Worm (Caenorhabditis elegans) whole organism, early embryonic: Measurements from ENCODE around the gene dpy-17.

Experiments used
- B0310.2 ChIP-seq: sonication (generic microtip); optimal IDR thresholded peaks from 2 replicates; lab custom pipeline; 2016; ENCODE audit warnings: mild to moderate bottlenecking, missing genetic modification characterization, missing compliant biosample characterization
- F13C5.2 ChIP-seq: sonication (generic microtip); optimal IDR thresholded peaks from 2 replicates; lab custom pipeline; 2017; ENCODE audit warnings: mild to moderate bottlenecking, missing genetic modification characterization, inconsistent platforms, missing compliant biosample characterization
- aly-1 ChIP-seq: sonication (generic microtip); optimal IDR thresholded peaks from 2 replicates; lab custom pipeline; 2016; ENCODE audit warnings: missing genetic modification characterization, missing compliant biosample characterization
- ama-1 ChIP-seq: fragments of 150-350 bp; optimal IDR thresholded peaks from 2 replicates; lab custom pipeline; 2014
- ceh-13 ChIP-seq: fragments of 200-800 bp; sonication (Bioruptor generic); optimal IDR thresholded peaks from 2 replicates; lab custom pipeline; 2018; ENCODE audit warnings: mild to moderate bottlenecking, missing genetic modification characterization, missing compliant biosample characterization
- ceh-36 ChIP-seq: sonication (generic microtip); optimal IDR thresholded peaks from 2 replicates; lab custom pipeline; 2016; ENCODE audit warnings: missing genetic modification characterization, inconsistent platforms, missing compliant biosample characterization
- ets-7 ChIP-seq: sonication (generic microtip); optimal IDR thresholded peaks from 2 replicates; lab custom pipeline; 2016; ENCODE audit warnings: missing genotype, missing genetic modification characterization, missing compliant biosample characterization
- flt-1 ChIP-seq: fragments of 200-800 bp; sonication (Bioruptor generic); IDR thresholded peaks from 2 replicates; pipeline ENCODE4 v1.3.6; 2022; ENCODE audit warnings: missing genetic modification characterization, missing compliant biosample characterization
- hmbx-1 ChIP-seq: sonication (generic microtip); optimal IDR thresholded peaks from 2 replicates; lab custom pipeline; 2016; ENCODE audit warnings: mild to moderate bottlenecking, missing genetic modification characterization, missing compliant biosample characterization
- hmg-4 ChIP-seq: fragments of 200-800 bp; sonication (Bioruptor generic); optimal IDR thresholded peaks from 2 replicates; lab custom pipeline; 2018; ENCODE audit warnings: mild to moderate bottlenecking, missing genetic modification characterization, missing compliant biosample characterization
- hnd-1 ChIP-seq: sonication (generic microtip); optimal IDR thresholded peaks from 2 replicates; lab custom pipeline; 2016; ENCODE audit warnings: missing genetic modification characterization, missing compliant biosample characterization
- pes-1 ChIP-seq: fragments of 200-800 bp; sonication (Bioruptor generic); IDR thresholded peaks from 2 replicates; pipeline ENCODE4 v1.3.6; 2022; ENCODE audit warnings: missing genetic modification reagents, missing genetic modification characterization, missing compliant biosample characterization
- scrt-1 ChIP-seq: fragments of 200-800 bp; sonication (Bioruptor generic); IDR thresholded peaks from 2 replicates; pipeline ENCODE4 v1.3.6; 2022; ENCODE audit warnings: missing genetic modification characterization, missing compliant biosample characterization
- sea-1 ChIP-seq: fragments of 200-800 bp; sonication (Bioruptor generic); conservative IDR thresholded peaks from 2 replicates; pipeline ENCODE4 v1.3.6; 2022; ENCODE audit warnings: missing genetic modification characterization, missing compliant biosample characterization
- tbx-11 ChIP-seq: fragments of 200-800 bp; sonication (Bioruptor generic); IDR thresholded peaks from 2 replicates; pipeline ENCODE4 v1.3.6; 2022; ENCODE audit warnings: missing genetic modification characterization, missing compliant biosample characterization
- tbx-37 ChIP-seq: fragments of 200-800 bp; sonication (Bioruptor generic); conservative IDR thresholded peaks from 2 replicates; pipeline ENCODE4 v1.3.6; 2022; ENCODE audit warnings: missing genetic modification reagents, missing genetic modification characterization, missing compliant biosample characterization
- tra-4 ChIP-seq: sonication (generic microtip); optimal IDR thresholded peaks from 2 replicates; lab custom pipeline; 2017; ENCODE audit warnings: missing genetic modification characterization, missing compliant biosample characterization

dpy-17 gene

DNA sequence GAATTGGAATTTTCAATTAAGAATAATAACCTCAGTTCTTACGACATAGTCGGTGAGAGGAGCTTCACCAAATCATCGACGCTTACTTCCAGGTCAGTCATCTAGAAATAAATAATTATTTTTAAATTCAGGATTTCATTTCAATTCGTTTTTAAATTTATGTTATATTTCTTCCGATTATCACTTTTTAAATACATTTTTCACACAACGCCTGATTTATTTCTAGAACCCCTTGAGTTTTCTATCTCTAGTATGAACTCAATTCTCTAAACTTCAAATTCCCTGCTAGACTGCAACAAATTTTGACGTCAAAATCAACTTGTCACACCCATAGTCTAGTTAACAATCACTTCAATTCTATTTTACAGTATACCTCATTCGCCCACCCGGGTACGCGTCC, 42.3 kb downstream of the dpy-17 start, which contains the start of gene Y54H5A.2:
TSS of gene Y54H5A.2 (minus strand) at position 101 of the 400 bp plus-strand sequence.
- TF ChIP-seq tbx-37 (no peak), ceh-36 (no peak), hmg-4 (GFP tag; lab: Kevin White, UChicago) (no peak), F13C5.2 (tag; lab: Kevin White, UChicago) (no peak), flt-1 (no peak), tbx-11 (GFP tag; lab: Robert Waterston, UW) (no peak), tra-4 (tag; lab: Kevin White, UChicago) (no peak), B0310.2 (tag; lab: Kevin White, UChicago) (no peak), scrt-1 (GFP tag; lab: Robert Waterston, UW) (no peak), ama-1 (lab: Kevin White, UChicago) (no peak), hnd-1 (no peak), ets-7 (tag; lab: Kevin White, UChicago) (no peak), hmbx-1 (tag; lab: Kevin White, UChicago) (no peak), pes-1 (GFP tag; lab: Robert Waterston, UW) (no peak), sea-1 (no peak), aly-1 (tag; lab: Kevin White, UChicago) (no peak), ceh-13 (no peak)

DNA sequence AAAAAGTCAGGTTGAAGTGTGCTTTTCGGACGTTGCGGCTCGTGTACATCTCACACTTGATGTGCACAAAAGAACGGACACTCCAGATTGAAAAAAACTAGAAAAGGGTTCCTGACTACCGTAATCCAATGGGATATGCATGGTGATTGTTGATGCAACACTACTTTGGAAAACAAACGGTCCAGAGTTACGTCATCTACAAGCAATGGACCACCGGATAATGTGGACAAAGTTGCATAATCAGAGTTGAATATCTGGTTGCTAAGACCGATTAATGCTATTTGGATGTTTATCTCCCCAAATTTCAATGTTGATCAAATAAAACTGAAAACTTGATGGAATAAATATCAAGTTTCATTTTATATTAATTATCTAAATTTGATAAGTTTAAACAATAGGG, 42.9 kb downstream of the dpy-17 start:
- TF ChIP-seq hmg-4 (GFP tag; lab: Kevin White, UChicago) (no peak), tbx-37 (no peak), scrt-1 (GFP tag; lab: Robert Waterston, UW) (no peak), hmbx-1 (tag; lab: Kevin White, UChicago) (no peak), ceh-36 (no peak), flt-1 (no peak), F13C5.2 (tag; lab: Kevin White, UChicago) (no peak), sea-1 (no peak), aly-1 (tag; lab: Kevin White, UChicago) (no peak), pes-1 (GFP tag; lab: Robert Waterston, UW) (no peak), B0310.2 (tag; lab: Kevin White, UChicago) (no peak), tra-4 (tag; lab: Kevin White, UChicago) (no peak), hnd-1 (no peak), ets-7 (tag; lab: Kevin White, UChicago) (no peak), ama-1 (lab: Kevin White, UChicago) (no peak), tbx-11 (GFP tag; lab: Robert Waterston, UW) (no peak), ceh-13 (no peak)

DNA sequence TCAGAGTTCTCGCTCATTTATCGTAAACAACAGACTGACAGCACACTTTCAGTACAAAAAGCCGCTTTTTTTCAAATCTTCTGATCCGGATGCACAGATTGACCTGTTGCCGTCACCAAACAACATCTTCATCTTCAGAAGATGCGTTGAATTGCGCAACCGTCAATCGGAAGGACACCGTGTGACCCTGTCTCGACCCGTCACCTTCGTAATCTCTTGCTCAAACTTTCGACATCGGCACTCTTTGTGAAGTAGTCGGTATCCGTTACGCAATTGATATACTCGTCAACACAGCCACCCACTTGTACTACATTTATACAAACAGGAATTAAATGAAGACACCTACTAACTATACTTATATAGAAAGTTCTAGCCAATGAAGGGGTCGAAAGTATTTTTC, 43.9 kb downstream of the dpy-17 start:
- no peak for TF ChIP-seq hmg-4 (GFP tag; lab: Kevin White, UChicago)
- TF ChIP-seq tra-4 (tag; lab: Kevin White, UChicago), result no peak
- TF ChIP-seq B0310.2 (tag; lab: Kevin White, UChicago), result no peak
- no peak for TF ChIP-seq scrt-1 (GFP tag; lab: Robert Waterston, UW)
- no peak for TF ChIP-seq aly-1 (tag; lab: Kevin White, UChicago)
- TF ChIP-seq ets-7 (tag; lab: Kevin White, UChicago), result no peak
- TF ChIP-seq F13C5.2 (tag; lab: Kevin White, UChicago), result no peak
- no peak for TF ChIP-seq hmbx-1 (tag; lab: Kevin White, UChicago)
- TF ChIP-seq ama-1 (lab: Kevin White, UChicago), result no peak
- no peak for TF ChIP-seq hnd-1

DNA sequence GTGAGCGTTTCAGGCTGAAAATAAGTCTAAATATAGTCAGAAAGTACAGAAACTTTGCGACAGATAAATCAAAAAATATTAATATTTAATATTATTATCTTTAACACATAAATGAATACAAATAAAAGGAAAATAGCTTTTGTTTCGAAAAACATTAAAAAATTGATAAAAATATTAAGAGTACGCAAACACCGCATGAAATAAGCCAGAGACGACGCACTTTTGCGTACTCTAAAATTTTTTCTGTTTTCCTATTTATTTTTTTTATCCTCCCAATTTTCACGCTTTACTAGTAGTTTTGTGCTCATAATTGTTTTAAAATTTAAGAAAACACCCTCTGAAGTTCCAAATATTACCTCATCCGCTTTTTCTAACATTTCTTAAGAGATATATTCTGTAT, 46.0 kb downstream of the dpy-17 start, which contains the start of the genes rbm-42 and grwd-1:
TSS of gene rbm-42 (minus strand) at position 93 of the 400 bp plus-strand sequence.
TSS of gene grwd-1 (plus strand) at position 328 of the 400 bp plus-strand sequence.
- TF ChIP-seq B0310.2 (tag; lab: Kevin White, UChicago) (no peak), F13C5.2 (tag; lab: Kevin White, UChicago) (peak; percentile 16)

DNA sequence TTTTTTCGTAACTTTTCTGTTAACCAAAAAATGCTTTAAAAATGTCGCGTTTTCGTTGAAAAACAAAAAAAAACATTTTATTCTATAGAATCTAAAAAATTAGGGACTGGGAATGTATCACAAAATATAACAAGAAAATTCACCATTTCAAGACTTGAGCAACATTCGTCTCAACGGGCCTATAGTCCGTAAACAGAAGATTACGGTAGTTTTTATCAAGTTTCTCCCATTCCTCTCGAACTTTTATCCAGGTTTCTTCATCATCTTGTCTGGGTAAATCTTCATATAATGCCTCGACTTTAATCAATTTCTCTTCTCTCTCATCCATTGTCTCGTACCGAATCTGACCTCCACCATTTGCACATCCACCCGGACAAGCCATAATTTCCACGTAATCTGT, 48.3 kb downstream of the dpy-17 start:
- no peak for TF ChIP-seq flt-1
- TF ChIP-seq tbx-37, result no peak
- TF ChIP-seq tbx-11 (GFP tag; lab: Robert Waterston, UW), result no peak
- no peak for TF ChIP-seq ets-7 (tag; lab: Kevin White, UChicago)
- no peak for TF ChIP-seq ceh-13
- no peak for TF ChIP-seq F13C5.2 (tag; lab: Kevin White, UChicago)
- no peak for TF ChIP-seq hmg-4 (GFP tag; lab: Kevin White, UChicago)
- no peak for TF ChIP-seq aly-1 (tag; lab: Kevin White, UChicago)
- TF ChIP-seq tra-4 (tag; lab: Kevin White, UChicago), result no peak
- no peak for TF ChIP-seq hnd-1
- no peak for TF ChIP-seq scrt-1 (GFP tag; lab: Robert Waterston, UW)
- no peak for TF ChIP-seq pes-1 (GFP tag; lab: Robert Waterston, UW)
- TF ChIP-seq ama-1 (lab: Kevin White, UChicago), result no peak
- TF ChIP-seq hmbx-1 (tag; lab: Kevin White, UChicago), result no peak
- TF ChIP-seq ceh-36, result no peak
- no peak for TF ChIP-seq B0310.2 (tag; lab: Kevin White, UChicago)
